Worm (Caenorhabditis elegans) whole organism, early embryonic: Measurements from ENCODE around the gene sdz-12.

ENCODE experiments used
- B0310.2 ChIP-seq: sonication (generic microtip); optimal IDR thresholded peaks from 2 replicates; lab custom pipeline; 2016; ENCODE audit warnings: mild to moderate bottlenecking, missing genetic modification characterization, missing compliant biosample characterization
- F13C5.2 ChIP-seq: sonication (generic microtip); optimal IDR thresholded peaks from 2 replicates; lab custom pipeline; 2017; ENCODE audit warnings: mild to moderate bottlenecking, missing genetic modification characterization, inconsistent platforms, missing compliant biosample characterization
- aly-1 ChIP-seq: sonication (generic microtip); optimal IDR thresholded peaks from 2 replicates; lab custom pipeline; 2016; ENCODE audit warnings: missing genetic modification characterization, missing compliant biosample characterization
- ama-1 ChIP-seq: fragments of 150-350 bp; optimal IDR thresholded peaks from 2 replicates; lab custom pipeline; 2014
- ceh-13 ChIP-seq: fragments of 200-800 bp; sonication (Bioruptor generic); optimal IDR thresholded peaks from 2 replicates; lab custom pipeline; 2018; ENCODE audit warnings: mild to moderate bottlenecking, missing genetic modification characterization, missing compliant biosample characterization
- ceh-36 ChIP-seq: sonication (generic microtip); optimal IDR thresholded peaks from 2 replicates; lab custom pipeline; 2016; ENCODE audit warnings: missing genetic modification characterization, inconsistent platforms, missing compliant biosample characterization
- ets-7 ChIP-seq: sonication (generic microtip); optimal IDR thresholded peaks from 2 replicates; lab custom pipeline; 2016; ENCODE audit warnings: missing genotype, missing genetic modification characterization, missing compliant biosample characterization
- flt-1 ChIP-seq: fragments of 200-800 bp; sonication (Bioruptor generic); IDR thresholded peaks from 2 replicates; pipeline ENCODE4 v1.3.6; 2022; ENCODE audit warnings: missing genetic modification characterization, missing compliant biosample characterization
- hmbx-1 ChIP-seq: sonication (generic microtip); optimal IDR thresholded peaks from 2 replicates; lab custom pipeline; 2016; ENCODE audit warnings: mild to moderate bottlenecking, missing genetic modification characterization, missing compliant biosample characterization
- hmg-4 ChIP-seq: fragments of 200-800 bp; sonication (Bioruptor generic); optimal IDR thresholded peaks from 2 replicates; lab custom pipeline; 2018; ENCODE audit warnings: mild to moderate bottlenecking, missing genetic modification characterization, missing compliant biosample characterization
- hnd-1 ChIP-seq: sonication (generic microtip); optimal IDR thresholded peaks from 2 replicates; lab custom pipeline; 2016; ENCODE audit warnings: missing genetic modification characterization, missing compliant biosample characterization
- pes-1 ChIP-seq: fragments of 200-800 bp; sonication (Bioruptor generic); IDR thresholded peaks from 2 replicates; pipeline ENCODE4 v1.3.6; 2022; ENCODE audit warnings: missing genetic modification reagents, missing genetic modification characterization, missing compliant biosample characterization
- scrt-1 ChIP-seq: fragments of 200-800 bp; sonication (Bioruptor generic); IDR thresholded peaks from 2 replicates; pipeline ENCODE4 v1.3.6; 2022; ENCODE audit warnings: missing genetic modification characterization, missing compliant biosample characterization
- sea-1 ChIP-seq: fragments of 200-800 bp; sonication (Bioruptor generic); conservative IDR thresholded peaks from 2 replicates; pipeline ENCODE4 v1.3.6; 2022; ENCODE audit warnings: missing genetic modification characterization, missing compliant biosample characterization
- tbx-11 ChIP-seq: fragments of 200-800 bp; sonication (Bioruptor generic); IDR thresholded peaks from 2 replicates; pipeline ENCODE4 v1.3.6; 2022; ENCODE audit warnings: missing genetic modification characterization, missing compliant biosample characterization
- tbx-37 ChIP-seq: fragments of 200-800 bp; sonication (Bioruptor generic); conservative IDR thresholded peaks from 2 replicates; pipeline ENCODE4 v1.3.6; 2022; ENCODE audit warnings: missing genetic modification reagents, missing genetic modification characterization, missing compliant biosample characterization
- tra-4 ChIP-seq: sonication (generic microtip); optimal IDR thresholded peaks from 2 replicates; lab custom pipeline; 2017; ENCODE audit warnings: missing genetic modification characterization, missing compliant biosample characterization

sdz-12 gene

ce11 chrII:3731723-3732122, at the start of gene sdz-12, which contains the start of gene bath-31:
Gene sdz-12 (minus strand): TSS chrII:3731823.
Gene bath-31 (plus strand): TSS chrII:3731973.
- TF ChIP-seq B0310.2 = no peak
- TF ChIP-seq ceh-36 (tag; lab: Kevin White, UChicago) = no peak
- TF ChIP-seq F13C5.2 (tag; lab: Kevin White, UChicago) = no peak
- no peak for TF ChIP-seq ets-7 (tag; lab: Kevin White, UChicago)
- no peak for TF ChIP-seq hmbx-1
- no peak for TF ChIP-seq tbx-11
- no peak for TF ChIP-seq ceh-13
- no peak for TF ChIP-seq pes-1 (GFP tag; lab: Robert Waterston, UW)
- no peak for TF ChIP-seq scrt-1 (GFP tag; lab: Robert Waterston, UW)
- TF ChIP-seq flt-1 (GFP tag; lab: Robert Waterston, UW) = no peak

- TF ChIP-seq scrt-1 (GFP tag; lab: Robert Waterston, UW) (no peak), pes-1 (GFP tag; lab: Robert Waterston, UW) (no peak), tbx-11 (no peak), ama-1 (lab: Kevin White, UChicago) (no peak), hmbx-1 (no peak), ceh-36 (tag; lab: Kevin White, UChicago) (no peak), ceh-13 (no peak), sea-1 (GFP tag; lab: Robert Waterston, UW) (no peak), tra-4 (no peak), hmg-4 (GFP tag; lab: Kevin White, UChicago) (no peak), flt-1 (GFP tag; lab: Robert Waterston, UW) (no peak), tbx-37 (no peak), aly-1 (no peak), ets-7 (tag; lab: Kevin White, UChicago) (no peak), hnd-1 (tag; lab: Kevin White, UChicago) (no peak), F13C5.2 (tag; lab: Kevin White, UChicago) (no peak), B0310.2 (no peak)
Measured at ce11 chrII:3781238-3781637, 49.6 kb upstream of the sdz-12 start.

- TF ChIP-seq pes-1 (GFP tag; lab: Robert Waterston, UW) (no peak), ama-1 (lab: Kevin White, UChicago) (no peak), tbx-11 (no peak), aly-1 (no peak), B0310.2 (no peak), sea-1 (GFP tag; lab: Robert Waterston, UW) (no peak), flt-1 (GFP tag; lab: Robert Waterston, UW) (no peak), ceh-36 (tag; lab: Kevin White, UChicago) (no peak), tra-4 (no peak), ceh-13 (no peak), hmg-4 (GFP tag; lab: Kevin White, UChicago) (no peak), hnd-1 (tag; lab: Kevin White, UChicago) (no peak), scrt-1 (GFP tag; lab: Robert Waterston, UW) (no peak), hmbx-1 (no peak), F13C5.2 (tag; lab: Kevin White, UChicago) (no peak), ets-7 (tag; lab: Kevin White, UChicago) (no peak), tbx-37 (no peak)
Measured at ce11 chrII:3779463-3779862, 47.8 kb upstream of the sdz-12 start, which contains the start of gene T24E12.11. Gene T24E12.11 (minus strand): TSS chrII:3779563.

ce11 chrII:3777802-3778201, 46.2 kb upstream of the sdz-12 start:
- TF ChIP-seq ceh-13 (no peak), sea-1 (GFP tag; lab: Robert Waterston, UW) (no peak), F13C5.2 (tag; lab: Kevin White, UChicago) (no peak), tra-4 (no peak), aly-1 (no peak), ceh-36 (tag; lab: Kevin White, UChicago) (no peak), flt-1 (GFP tag; lab: Robert Waterston, UW) (no peak), hmbx-1 (no peak), ets-7 (tag; lab: Kevin White, UChicago) (no peak), ama-1 (lab: Kevin White, UChicago) (no peak), scrt-1 (GFP tag; lab: Robert Waterston, UW) (no peak), hmg-4 (GFP tag; lab: Kevin White, UChicago) (no peak), tbx-11 (no peak), hnd-1 (tag; lab: Kevin White, UChicago) (no peak), pes-1 (GFP tag; lab: Robert Waterston, UW) (no peak), B0310.2 (no peak)

ce11 chrII:3775719-3776118, 44.1 kb upstream of the sdz-12 start, which contains the start of gene T24E12.3:
Gene T24E12.3 (plus strand): TSS chrII:3776019.
- TF ChIP-seq ama-1 (lab: Kevin White, UChicago) = no peak
- TF ChIP-seq pes-1 (GFP tag; lab: Robert Waterston, UW) = no peak
- no peak for TF ChIP-seq tbx-11
- no peak for TF ChIP-seq hmg-4 (GFP tag; lab: Kevin White, UChicago)
- TF ChIP-seq F13C5.2 (tag; lab: Kevin White, UChicago) = no peak
- no peak for TF ChIP-seq tbx-37
- TF ChIP-seq scrt-1 (GFP tag; lab: Robert Waterston, UW) = no peak
- no peak for TF ChIP-seq flt-1 (GFP tag; lab: Robert Waterston, UW)
- no peak for TF ChIP-seq aly-1
- TF ChIP-seq ceh-13 = no peak
- TF ChIP-seq tra-4 = no peak
- TF ChIP-seq ets-7 (tag; lab: Kevin White, UChicago) = no peak
- TF ChIP-seq ceh-36 (tag; lab: Kevin White, UChicago) = no peak
- TF ChIP-seq B0310.2 = no peak
- TF ChIP-seq hnd-1 (tag; lab: Kevin White, UChicago) = no peak
- TF ChIP-seq hmbx-1 = no peak
- no peak for TF ChIP-seq sea-1 (GFP tag; lab: Robert Waterston, UW)

ce11 chrII:3773130-3773529, 41.5 kb upstream of the sdz-12 start, which contains the start of gene T24E12.10:
Gene T24E12.10 (minus strand): TSS chrII:3773230.
- no peak for TF ChIP-seq ets-7 (tag; lab: Kevin White, UChicago)
- no peak for TF ChIP-seq B0310.2
- TF ChIP-seq hmg-4 (GFP tag; lab: Kevin White, UChicago) = no peak
- no peak for TF ChIP-seq ceh-36 (tag; lab: Kevin White, UChicago)
- no peak for TF ChIP-seq tbx-11
- no peak for TF ChIP-seq hnd-1 (tag; lab: Kevin White, UChicago)
- no peak for TF ChIP-seq tbx-37
- no peak for TF ChIP-seq hmbx-1
- TF ChIP-seq sea-1 (GFP tag; lab: Robert Waterston, UW) = no peak

ce11 chrII:3771640-3772039, 40.0 kb upstream of the sdz-12 start:
- TF ChIP-seq aly-1 (no peak), tra-4 (no peak)
